Fruit fly (Drosophila melanogaster) S2 (cell line): Measurements from ENCODE around the gene ND-B8.

Experiments used
- CG8478 ChIP-seq: fragments of >200 bp; optimal IDR thresholded peaks from 2 replicates; lab custom pipeline; 2018
- CTCF ChIP-seq, 2 experiments: fragments of >200 bp; optimal IDR thresholded peaks; 2 replicates each; lab custom pipeline; 2018

Gene ND-B8

dm6 chr2L:4454009-4454689 lies at the start of gene ND-B8, which contains the start of gene Secp43:
Gene ND-B8, plus strand, starts transcription at chr2L:4454626.
Gene Secp43, minus strand, starts transcription at chr2L:4454453.
- TF ChIP-seq CTCF (optimal IDR thresholded peaks at IDR 0.05; lab: Kevin White, UChicago) (peak; percentile 57 to 70), CG8478 (no peak)

DNA sequence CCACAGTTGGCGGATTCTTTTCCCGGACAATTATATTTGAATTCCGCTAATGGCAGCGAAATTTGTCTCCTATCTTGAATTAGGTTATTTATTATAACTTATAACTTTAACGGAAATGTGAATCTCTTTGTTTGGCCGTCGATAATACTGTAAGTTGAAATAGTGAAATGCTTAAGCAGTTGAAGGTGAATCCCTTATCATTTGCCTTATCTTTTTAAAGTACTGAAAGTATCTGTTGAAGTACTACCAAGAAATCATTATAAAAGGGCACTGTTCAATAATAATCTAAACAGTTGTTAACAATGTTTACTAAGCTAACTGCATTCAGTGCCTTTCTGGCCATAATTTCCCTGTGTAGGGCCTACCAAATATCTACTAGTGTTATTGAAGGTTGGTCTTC lies 43.6 kb upstream of the ND-B8 start, which contains the start of gene CG43055:
Gene CG43055, plus strand, starts transcription at position 301 of the 400 bp plus-strand sequence.
- no peak for TF ChIP-seq CTCF (optimal IDR thresholded peaks at IDR 0.05; lab: Kevin White, UChicago)
- TF ChIP-seq CG8478 = no peak

dm6 chr2L:4414059-4414458 lies 40.4 kb upstream of the ND-B8 start:
- no peak for TF ChIP-seq CTCF (optimal IDR thresholded peaks at IDR 0.05; lab: Kevin White, UChicago)
- TF ChIP-seq CG8478 = no peak

- TF ChIP-seq CG8478 (no peak), CTCF (optimal IDR thresholded peaks at IDR 0.05; lab: Kevin White, UChicago) (no peak)
Measured at dm6 chr2L:4416089-4416488, 38.3 kb upstream of the ND-B8 start.

- TF ChIP-seq CG8478 = no peak
- no peak for TF ChIP-seq CTCF (optimal IDR thresholded peaks at IDR 0.05; lab: Kevin White, UChicago)
Measured at dm6 chr2L:4416903-4417302, 37.5 kb upstream of the ND-B8 start.

- TF ChIP-seq CTCF (optimal IDR thresholded peaks at IDR 0.05; lab: Kevin White, UChicago) = peak; percentile 87 to 94
- no peak for TF ChIP-seq CG8478
Measured at dm6 chr2L:4417982-4418381, 36.4 kb upstream of the ND-B8 start.

DNA sequence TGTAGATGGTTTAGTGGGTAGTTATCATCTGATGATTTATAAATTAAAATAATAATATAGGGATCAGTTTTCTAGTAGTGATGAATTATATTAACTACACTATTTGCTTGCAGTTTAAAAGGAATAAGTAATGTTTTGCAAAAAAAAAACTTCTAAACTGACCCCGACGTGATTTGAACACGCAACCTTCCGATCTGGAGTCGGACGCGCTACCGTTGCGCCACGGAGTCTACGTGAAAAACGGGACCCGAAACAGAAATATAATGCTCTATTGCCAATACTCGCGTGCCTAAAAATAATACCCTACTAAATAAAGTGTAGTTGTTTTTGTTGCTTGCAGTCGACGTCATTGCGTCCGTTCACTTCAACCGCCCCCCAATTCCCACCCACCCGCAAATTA lies 35.6 kb upstream of the ND-B8 start:
- no peak for TF ChIP-seq CG8478
- TF ChIP-seq CTCF (optimal IDR thresholded peaks at IDR 0.05; lab: Kevin White, UChicago) = no peak

DNA sequence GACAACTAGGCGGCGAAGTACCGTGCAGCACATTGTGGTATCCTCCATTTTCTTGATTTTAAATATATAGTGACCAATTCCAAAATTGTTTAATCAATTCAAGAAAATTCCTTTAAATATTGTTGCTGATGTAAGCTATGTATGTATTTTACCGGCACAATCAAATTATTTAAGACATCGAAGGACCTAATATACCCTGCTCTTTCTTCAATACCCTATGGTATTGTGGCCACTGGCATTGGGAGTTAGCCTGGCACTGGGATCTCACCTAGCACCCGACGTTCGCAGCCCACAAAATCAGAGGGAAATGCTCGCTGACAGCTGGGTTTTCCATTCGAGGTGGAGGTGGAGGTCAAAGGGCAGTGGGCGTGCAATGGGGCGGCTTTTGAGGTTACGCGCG lies 32.3 kb upstream of the ND-B8 start:
- no peak for TF ChIP-seq CTCF (optimal IDR thresholded peaks at IDR 0.05; lab: Kevin White, UChicago)
- TF ChIP-seq CG8478 = no peak

DNA sequence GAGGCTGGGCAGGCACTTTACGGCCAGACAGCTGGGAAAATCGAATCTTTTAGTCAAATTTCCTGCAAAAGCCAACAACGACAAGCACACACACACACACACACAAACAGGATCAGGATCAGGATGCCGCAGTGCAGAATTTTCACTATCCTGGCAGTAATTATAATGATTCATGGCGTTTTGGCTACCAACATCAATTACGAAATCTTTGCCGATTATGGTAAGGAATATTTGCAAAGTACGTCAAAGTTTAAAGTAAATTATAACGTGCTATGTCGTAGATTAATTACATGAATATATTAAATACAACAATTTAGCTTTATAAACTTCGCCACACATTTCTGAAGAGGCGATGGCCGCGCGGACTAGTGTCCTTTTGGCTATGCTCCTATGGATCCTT lies 20.8 kb upstream of the ND-B8 start, which contains the start of the genes CG34177 and CG34178:
Gene CG34177, plus strand, starts transcription at position 301 of the 400 bp plus-strand sequence.
Gene CG34178, plus strand, starts transcription at position 301 of the 400 bp plus-strand sequence.
- TF ChIP-seq CTCF (optimal IDR thresholded peaks at IDR 0.05; lab: Kevin White, UChicago) = no peak
- TF ChIP-seq CG8478 = no peak

- TF ChIP-seq CG8478 = no peak
- no peak for TF ChIP-seq CTCF (optimal IDR thresholded peaks at IDR 0.05; lab: Kevin White, UChicago)
Measured at dm6 chr2L:4437487-4437886, 16.9 kb upstream of the ND-B8 start, which contains the start of gene CG43056. Gene CG43056, plus strand, starts transcription at chr2L:4437787.

DNA sequence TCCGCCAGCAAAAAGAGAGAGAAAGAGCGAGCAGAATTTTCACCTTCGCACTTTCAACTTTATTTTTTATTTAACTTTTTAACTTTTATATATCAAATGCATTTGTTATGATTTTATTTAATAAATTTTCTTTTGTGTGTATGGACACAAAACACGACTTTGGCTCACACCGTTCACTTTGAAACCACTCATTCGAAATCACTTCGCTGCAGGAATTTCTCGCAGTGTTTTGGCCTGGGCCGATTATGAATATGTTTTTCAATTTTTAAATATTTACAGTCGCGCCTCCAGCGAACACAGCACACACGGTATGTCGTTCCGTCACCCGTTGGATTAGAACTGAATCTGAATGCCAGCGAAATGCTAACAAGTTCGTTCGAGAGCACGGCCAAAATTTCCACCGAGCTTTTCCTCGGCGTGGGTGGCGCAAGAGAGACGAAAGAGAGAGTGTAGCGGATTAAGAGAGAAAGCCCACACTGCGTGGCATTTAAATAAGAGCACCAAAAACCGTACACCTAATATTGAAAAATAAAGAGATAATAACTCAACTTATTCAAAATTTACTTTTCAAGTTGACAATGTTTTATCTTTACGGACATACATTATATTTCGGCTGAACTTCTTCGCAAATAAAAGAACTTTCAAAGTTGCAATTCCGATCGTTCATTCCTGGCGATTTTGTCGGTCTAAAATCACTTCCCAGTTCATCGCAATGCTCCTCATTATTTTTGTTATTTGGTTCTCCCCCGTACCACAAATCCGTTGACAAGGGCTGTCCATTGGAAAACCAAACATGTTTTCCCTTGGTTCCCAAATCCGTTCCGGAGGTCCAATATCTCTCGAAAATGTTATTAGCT lies 13.3 kb upstream of the ND-B8 start, which contains the start of gene CG15431:
Gene CG15431, minus strand, starts transcription at position 402 of the 857 bp plus-strand sequence.
- TF ChIP-seq CG8478 = no peak
- no peak for TF ChIP-seq CTCF (optimal IDR thresholded peaks at IDR 0.05; lab: Kevin White, UChicago)

DNA sequence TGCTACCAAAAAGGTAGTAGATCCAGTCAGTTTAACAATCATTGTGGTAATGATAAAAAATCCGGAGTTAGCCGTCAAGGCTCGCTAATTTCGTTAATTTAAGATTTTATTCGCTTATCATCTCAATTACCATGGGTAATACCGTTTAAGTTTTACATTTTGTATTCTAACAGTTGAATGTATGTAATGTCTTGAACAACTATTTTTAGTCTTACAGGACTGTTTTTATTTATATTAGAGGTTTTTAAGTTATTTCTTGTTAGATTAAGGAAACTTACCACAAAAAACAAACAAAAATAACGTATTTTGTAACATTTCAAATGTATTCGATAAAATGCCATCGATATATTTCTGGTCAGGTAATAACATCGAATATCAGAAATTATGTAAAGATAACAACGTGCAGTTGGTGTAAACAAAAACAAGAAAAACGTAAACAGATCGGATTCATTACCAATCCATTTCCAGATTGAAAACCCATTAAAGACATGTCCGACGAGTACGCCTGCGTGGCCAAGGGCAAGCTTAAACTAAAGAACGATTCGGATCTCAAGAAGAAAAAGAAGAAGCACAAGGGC lies 12.3 kb upstream of the ND-B8 start, which contains the start of the genes Sfp24F and CG15432:
Gene Sfp24F, minus strand, starts transcription at position 51 of the 578 bp plus-strand sequence.
Gene CG15432, plus strand, starts transcription at position 311 of the 578 bp plus-strand sequence.
- no peak for TF ChIP-seq CTCF (optimal IDR thresholded peaks at IDR 0.05; lab: Kevin White, UChicago)
- TF ChIP-seq CG8478 = no peak

DNA sequence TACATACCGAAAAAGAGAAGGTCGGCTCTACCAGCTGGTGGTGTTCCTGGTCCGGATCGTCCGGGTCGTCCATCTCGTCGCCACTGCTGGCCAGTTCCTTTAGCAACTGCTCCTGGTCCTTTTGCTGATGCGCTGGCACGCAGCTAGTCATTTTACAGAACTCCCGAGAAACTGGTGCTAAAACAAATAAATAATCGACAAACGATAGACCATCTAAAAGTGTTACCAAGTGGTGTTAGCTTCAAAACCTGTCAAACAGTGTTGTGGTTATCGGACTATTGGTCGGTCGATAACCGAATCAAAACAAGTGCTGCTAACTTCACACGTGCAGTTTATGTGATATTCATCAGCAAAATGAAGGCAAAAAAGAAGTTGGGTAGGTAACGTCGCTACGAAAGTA lies 10.0 kb upstream of the ND-B8 start, which contains the start of the genes morgue and Elp3:
Gene morgue, minus strand, starts transcription at position 224 of the 400 bp plus-strand sequence.
Gene Elp3, plus strand, starts transcription at position 276 of the 400 bp plus-strand sequence.
- TF ChIP-seq CG8478 = no peak
- no peak for TF ChIP-seq CTCF (optimal IDR thresholded peaks at IDR 0.05; lab: Kevin White, UChicago)

DNA sequence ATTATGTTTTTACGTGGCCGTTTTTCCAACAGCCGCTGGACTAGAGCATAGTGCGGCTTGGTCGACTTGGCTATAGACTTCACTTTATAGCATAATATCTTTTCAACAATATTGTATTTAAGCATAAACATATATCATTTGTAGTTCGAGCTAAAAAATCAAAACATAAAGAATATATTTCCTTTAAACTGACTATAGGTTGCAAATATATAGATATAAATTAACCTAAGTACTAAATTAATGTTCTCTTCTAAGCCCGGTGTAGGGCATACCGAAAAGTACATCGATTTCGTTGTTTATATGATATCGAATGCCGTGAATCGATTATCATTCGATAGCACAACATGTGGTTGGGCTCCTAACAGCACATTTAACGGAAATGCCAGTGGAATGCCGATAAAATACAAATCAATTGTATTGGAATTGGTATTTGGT lies 5.8 kb upstream of the ND-B8 start, which contains the start of gene MFS18:
Gene MFS18, minus strand, starts transcription at position 54 of the 435 bp plus-strand sequence.
- TF ChIP-seq CG8478 = no peak
- TF ChIP-seq CTCF (optimal IDR thresholded peaks at IDR 0.05; lab: Kevin White, UChicago) = no peak

DNA sequence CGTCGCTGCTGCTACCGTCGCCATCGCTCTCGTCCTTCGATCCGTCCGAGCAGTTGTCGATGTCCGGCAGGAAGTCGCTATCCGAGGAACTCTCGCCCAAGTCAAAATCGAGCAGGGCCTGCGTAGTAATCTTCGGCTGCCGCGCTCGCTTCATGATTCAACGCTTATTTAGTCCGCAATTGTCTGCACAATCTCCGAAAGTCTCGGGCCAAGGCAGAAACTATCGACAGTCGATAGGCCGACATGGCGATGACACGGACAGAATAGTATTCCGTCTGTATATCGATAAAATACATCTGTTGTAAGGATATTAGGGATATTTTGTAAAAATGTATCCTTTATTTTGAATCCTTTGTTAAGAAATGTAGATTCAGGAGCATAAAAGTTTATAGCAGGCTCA lies 1.6 kb upstream of the ND-B8 start, which contains the start of gene CG15439:
Gene CG15439, minus strand, starts transcription at position 241 of the 400 bp plus-strand sequence.
- TF ChIP-seq CG8478 (no peak), CTCF (optimal IDR thresholded peaks at IDR 0.05; lab: Kevin White, UChicago) (no peak)
